Worm (Caenorhabditis elegans): ENCODE data around the gene str-204.

str-204 gene

ce11 chrV:7133963-7134362 lies 25.5 kb upstream of the str-204 start, which contains the start of gene F10D2.16:
F10D2.16 (plus strand) TSS chrV:7134263.
- TF ChIP-seq pag-3 (tag; optimal IDR thresholded peaks at IDR 0.05; ENCODE audit: borderline replicate concordance) = no peak
- no peak for TF ChIP-seq elt-4 (tag; optimal IDR thresholded peaks at IDR 0.05)
- TF ChIP-seq ceh-31 (tag; optimal IDR thresholded peaks at IDR 0.05) = no peak
- TF ChIP-seq sdc-2 (tag; optimal IDR thresholded peaks at IDR 0.05) = no peak
- no peak for TF ChIP-seq K02D7.2 (tag; optimal IDR thresholded peaks at IDR 0.05)
- no peak for TF ChIP-seq unc-42 (tag; optimal IDR thresholded peaks at IDR 0.05)
- TF ChIP-seq C08G9.2 (tag; optimal IDR thresholded peaks at IDR 0.05) = no peak
- no peak for TF ChIP-seq pqm-1 (tag; optimal IDR thresholded peaks at IDR 0.05)
- TF ChIP-seq dmd-4 (tag; optimal IDR thresholded peaks at IDR 0.05; ENCODE audit: borderline replicate concordance) = no peak
- no peak for TF ChIP-seq K09A11.1 (tag; optimal IDR thresholded peaks at IDR 0.05; ENCODE audit: insufficient read depth)
- no peak for TF ChIP-seq pat-9 (tag; optimal IDR thresholded peaks at IDR 0.05)
- TF ChIP-seq ceh-19 (GFP tag; optimal IDR thresholded peaks at IDR 0.05) = no peak
- TF ChIP-seq lim-6 (tag; optimal IDR thresholded peaks at IDR 0.05) = no peak
- no peak for TF ChIP-seq odd-2 (tag; optimal IDR thresholded peaks at IDR 0.05)
- no peak for TF ChIP-seq unc-86 (tag; optimal IDR thresholded peaks at IDR 0.05)
- no peak for TF ChIP-seq T23F11.4 (GFP tag; optimal IDR thresholded peaks at IDR 0.05)
- TF ChIP-seq ceh-45 (GFP tag; IDR thresholded peaks at IDR 0.05) = no peak

ce11 chrV:7136859-7137258 lies 22.6 kb upstream of the str-204 start:
- TF ChIP-seq mec-3 (tag; optimal IDR thresholded peaks at IDR 0.05; ENCODE audit: borderline replicate concordance) = no peak
- no peak for TF ChIP-seq ama-1 (optimal IDR thresholded peaks at IDR 0.05)
- no peak for TF ChIP-seq ceh-18 (tag; optimal IDR thresholded peaks at IDR 0.05)
- TF ChIP-seq pha-2 (tag; optimal IDR thresholded peaks at IDR 0.05) = no peak
- no peak for TF ChIP-seq ceh-48 (tag; optimal IDR thresholded peaks at IDR 0.05)
- TF ChIP-seq ceh-24 (tag; optimal IDR thresholded peaks at IDR 0.05) = no peak

DNA sequence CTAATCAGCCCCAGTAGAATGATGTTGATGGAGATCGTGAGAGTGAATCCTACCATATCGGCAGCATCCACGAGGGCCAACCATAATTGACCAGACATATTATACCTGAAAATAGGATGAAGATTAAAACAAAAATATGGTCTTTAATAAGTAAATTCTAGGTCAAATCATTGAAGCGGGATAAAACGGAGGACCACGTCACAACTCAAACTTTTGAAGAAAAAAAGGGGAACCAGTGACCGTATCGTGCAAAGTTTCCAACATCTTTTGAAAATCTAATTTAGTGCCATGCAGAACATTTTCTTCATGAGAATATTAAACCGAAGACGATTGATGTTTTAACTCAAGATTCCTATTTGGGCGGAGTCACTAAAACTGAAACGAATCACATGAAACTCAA lies 21.2 kb upstream of the str-204 start, which contains the start of gene str-112:
Gene str-112 (minus strand): TSS at position 101 of the 400 bp plus-strand sequence.
- TF ChIP-seq odd-2 (tag; optimal IDR thresholded peaks at IDR 0.05) (no peak), unc-86 (tag; optimal IDR thresholded peaks at IDR 0.05) (no peak), ama-1 (optimal IDR thresholded peaks at IDR 0.05) (no peak), nhr-11 (tag; optimal IDR thresholded peaks at IDR 0.05) (no peak), zip-5 (tag; optimal IDR thresholded peaks at IDR 0.05) (no peak), hlh-13 (GFP tag; optimal IDR thresholded peaks at IDR 0.05) (no peak), ceh-6 (GFP tag; optimal IDR thresholded peaks at IDR 0.05) (no peak), syd-9 (tag; optimal IDR thresholded peaks at IDR 0.05) (no peak), npax-4 (tag; optimal IDR thresholded peaks at IDR 0.05) (no peak), fkh-6 (tag; optimal IDR thresholded peaks at IDR 0.05) (no peak), ref-2 (tag; optimal IDR thresholded peaks at IDR 0.05) (no peak)

DNA sequence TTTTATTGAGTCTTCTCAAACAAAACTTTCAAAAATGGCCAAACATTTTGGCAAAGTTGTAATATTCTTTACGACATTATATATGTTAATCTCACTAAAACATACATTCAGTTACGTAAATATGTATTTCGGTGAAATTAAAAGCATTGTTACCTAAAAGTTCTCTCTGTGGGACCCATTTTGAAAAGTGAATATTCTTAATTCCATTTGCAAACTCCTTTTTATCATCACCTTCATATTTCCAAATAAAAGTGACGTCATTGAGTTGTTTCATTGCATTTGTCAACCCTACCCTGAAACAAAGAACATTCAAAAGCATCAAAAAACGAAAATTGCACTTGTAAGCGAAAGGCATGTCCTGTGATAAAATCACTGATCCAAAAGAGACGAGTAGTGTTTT lies 19.1 kb upstream of the str-204 start:
- TF ChIP-seq odd-2 (tag; optimal IDR thresholded peaks at IDR 0.05) (no peak), ceh-34 (tag; optimal IDR thresholded peaks at IDR 0.05) (no peak), sox-2 (GFP tag; IDR thresholded peaks at IDR 0.05) (no peak), ztf-16 (tag; optimal IDR thresholded peaks at IDR 0.05) (no peak), pqm-1 (tag; optimal IDR thresholded peaks at IDR 0.05) (no peak), elt-4 (tag; optimal IDR thresholded peaks at IDR 0.05) (no peak), eyg-1 (tag; optimal IDR thresholded peaks at IDR 0.05) (no peak), ceh-24 (tag; optimal IDR thresholded peaks at IDR 0.05) (no peak), C08G9.2 (tag; optimal IDR thresholded peaks at IDR 0.05) (no peak), ceh-31 (tag; optimal IDR thresholded peaks at IDR 0.05) (no peak), nfya-1 (tag; optimal IDR thresholded peaks at IDR 0.05) (no peak), hlh-8 (tag; optimal IDR thresholded peaks at IDR 0.05) (no peak), K09A11.1 (tag; optimal IDR thresholded peaks at IDR 0.05; ENCODE audit: insufficient read depth) (no peak), C38D4.7 (GFP tag; optimal IDR thresholded peaks at IDR 0.05) (no peak), ets-4 (tag; optimal IDR thresholded peaks at IDR 0.05) (no peak), F13H6.1 (tag; optimal IDR thresholded peaks at IDR 0.05) (no peak)

Measured in whole organism, late embryonic.